Fruit fly (Drosophila melanogaster) whole organism, prepupa: ENCODE measurements around the gene CG1440.

Experiments used
- Blimp-1 ChIP-seq: fragments of 200-800 bp; sonication (Bioruptor generic); optimal IDR thresholded peaks from 3 replicates; lab custom pipeline; 2017; ENCODE audit warnings: missing biosample characterization, missing genetic modification characterization, mild to moderate bottlenecking, moderate library complexity, missing genetic modification reagents
- CG10669 ChIP-seq: fragments of 200-800 bp; sonication (Bioruptor generic); optimal IDR thresholded peaks from 3 replicates; lab custom pipeline; 2018; ENCODE audit warnings: missing biosample characterization, mild to moderate bottlenecking, missing genetic modification characterization, moderate library complexity
- CG11294 ChIP-seq: fragments of 200-800 bp; sonication (Bioruptor generic); IDR thresholded peaks from 2 replicates; pipeline ENCODE4 v1.3.6; 2022; ENCODE audit warnings: missing biosample characterization, missing genetic modification characterization
- CG11762 ChIP-seq: fragments of 200-800 bp; sonication (Bioruptor generic); optimal IDR thresholded peaks from 3 replicates; lab custom pipeline; 2016; ENCODE audit warnings: missing biosample characterization, missing genetic modification characterization; ENCODE audit not compliant: insufficient read depth
- CG11902 ChIP-seq: fragments of 200-800 bp; sonication (Bioruptor generic); optimal IDR thresholded peaks from 3 replicates; lab custom pipeline; 2016; ENCODE audit warnings: missing biosample characterization, missing genetic modification characterization
- CG15336 ChIP-seq: fragments of 200-800 bp; sonication (Bioruptor generic); IDR thresholded peaks from 2 replicates; pipeline ENCODE4 v1.3.6; 2022; ENCODE audit warnings: missing biosample characterization, missing genetic modification characterization
- CG1621 ChIP-seq: fragments of 200-800 bp; sonication (Bioruptor generic); optimal IDR thresholded peaks from 3 replicates; lab custom pipeline; 2018; ENCODE audit warnings: missing biosample characterization, mild to moderate bottlenecking, missing genetic modification characterization
- CG31627 ChIP-seq: fragments of 200-800 bp; sonication (Bioruptor generic); optimal IDR thresholded peaks from 3 replicates; lab custom pipeline; 2016; ENCODE audit warnings: missing biosample characterization, missing genetic modification characterization
- CG32006 ChIP-seq: fragments of 200-800 bp; sonication (Bioruptor generic); optimal IDR thresholded peaks from 3 replicates; lab custom pipeline; 2017; ENCODE audit warnings: missing biosample characterization, mild to moderate bottlenecking, missing genetic modification characterization
- CG34406 ChIP-seq: fragments of 200-800 bp; sonication (Bioruptor generic); optimal IDR thresholded peaks from 3 replicates; lab custom pipeline; 2016; ENCODE audit warnings: missing biosample characterization, missing genetic modification characterization
- CG3919 ChIP-seq: fragments of 200-800 bp; sonication (Bioruptor generic); optimal IDR thresholded peaks from 3 replicates; lab custom pipeline; 2016; ENCODE audit warnings: missing biosample characterization, missing genetic modification characterization
- CG6163 ChIP-seq: fragments of 200-800 bp; sonication (Bioruptor generic); IDR thresholded peaks from 3 replicates; pipeline ENCODE4 v1.3.6; 2022; ENCODE audit warnings: missing biosample characterization, missing genetic modification characterization
- CG6792 ChIP-seq: fragments of 200-800 bp; sonication (Bioruptor generic); optimal IDR thresholded peaks from 3 replicates; lab custom pipeline; 2016; ENCODE audit warnings: missing biosample characterization, missing genetic modification characterization
- CG6808 ChIP-seq: fragments of 200-800 bp; sonication (Bioruptor generic); optimal IDR thresholded peaks from 3 replicates; lab custom pipeline; 2017; ENCODE audit warnings: missing biosample characterization, missing genetic modification characterization, mild to moderate bottlenecking, moderate library complexity, missing genetic modification reagents
- CG6854 ChIP-seq: fragments of 200-800 bp; sonication (Bioruptor generic); optimal IDR thresholded peaks from 2 replicates; lab custom pipeline; 2017; ENCODE audit warnings: missing biosample characterization, mild to moderate bottlenecking, missing genetic modification characterization
- CG7368 ChIP-seq: fragments of 200-800 bp; sonication (Bioruptor generic); optimal IDR thresholded peaks from 3 replicates; lab custom pipeline; 2016; ENCODE audit warnings: missing biosample characterization, missing genetic modification characterization
- CG8119 ChIP-seq: fragments of 200-800 bp; sonication (Bioruptor generic); IDR thresholded peaks from 3 replicates; pipeline ENCODE4 v1.3.6; 2022; ENCODE audit warnings: missing biosample characterization, missing genetic modification characterization
- CG8319 ChIP-seq: fragments of 200-800 bp; sonication (Bioruptor generic); optimal IDR thresholded peaks from 3 replicates; lab custom pipeline; 2016; ENCODE audit warnings: missing biosample characterization, missing genetic modification characterization
- CG8632 ChIP-seq: fragments of 200-800 bp; sonication (Bioruptor generic); optimal IDR thresholded peaks from 3 replicates; lab custom pipeline; 2016; ENCODE audit warnings: missing biosample characterization, missing genetic modification characterization
- CG9139 ChIP-seq: fragments of 200-800 bp; sonication (Bioruptor generic); optimal IDR thresholded peaks from 3 replicates; lab custom pipeline; 2017; ENCODE audit warnings: missing biosample characterization, mild to moderate bottlenecking, missing genetic modification characterization
- Eip75B ChIP-seq: fragments of 200-800 bp; sonication (Bioruptor generic); optimal IDR thresholded peaks from 3 replicates; lab custom pipeline; 2016; ENCODE audit warnings: missing biosample characterization, missing genetic modification characterization
- Eip78C ChIP-seq: fragments of 200-800 bp; sonication (Bioruptor generic); peaks from one replicate; lab custom pipeline; 2016; ENCODE audit warnings: missing biosample characterization, missing genetic modification characterization
- Eip93F ChIP-seq: fragments of 200-800 bp; sonication (Bioruptor generic); optimal IDR thresholded peaks from 2 replicates; lab custom pipeline; 2016; ENCODE audit warnings: missing biosample characterization, mild to moderate bottlenecking, missing genetic modification characterization
- Ets96B ChIP-seq: fragments of 200-800 bp; optimal IDR thresholded peaks from 2 replicates; lab custom pipeline; 2019; ENCODE audit warnings: missing biosample characterization, mild to moderate bottlenecking, missing genetic modification characterization, moderate library complexity
- Gug ChIP-seq: fragments of 200-800 bp; sonication (Bioruptor generic); IDR thresholded peaks from 2 replicates; pipeline ENCODE4 v1.3.6; 2022; ENCODE audit warnings: missing biosample characterization, missing genetic modification characterization
- Hr38 ChIP-seq: sonication (Bioruptor generic); optimal IDR thresholded peaks from 2 replicates; lab custom pipeline; 2016; ENCODE audit warnings: missing biosample characterization, missing genetic modification characterization
- Hr39 ChIP-seq: fragments of 200-800 bp; sonication (Bioruptor generic); optimal IDR thresholded peaks from 2 replicates; lab custom pipeline; 2016; ENCODE audit warnings: missing biosample characterization, missing genetic modification characterization
- Hr4 ChIP-seq: fragments of 200-800 bp; sonication (Bioruptor generic); optimal IDR thresholded peaks from 3 replicates; lab custom pipeline; 2016; ENCODE audit warnings: missing biosample characterization, missing genetic modification characterization
- Lpt ChIP-seq: fragments of 200-800 bp; sonication (Bioruptor generic); optimal IDR thresholded peaks from 3 replicates; lab custom pipeline; 2016; ENCODE audit warnings: missing biosample characterization, missing genetic modification characterization
- Met ChIP-seq: fragments of 200-800 bp; sonication (Bioruptor generic); optimal IDR thresholded peaks from 3 replicates; lab custom pipeline; 2016; ENCODE audit warnings: missing biosample characterization, missing genetic modification characterization
- OdsH ChIP-seq: fragments of 200-800 bp; sonication (Bioruptor generic); optimal IDR thresholded peaks from 3 replicates; lab custom pipeline; 2016; ENCODE audit warnings: missing biosample characterization, missing genetic modification characterization
- Smox ChIP-seq: fragments of 200-800 bp; sonication (Bioruptor generic); optimal IDR thresholded peaks from 3 replicates; lab custom pipeline; 2016; ENCODE audit warnings: missing biosample characterization, missing genetic modification characterization
- Sox102F ChIP-seq: fragments of 200-800 bp; sonication (Bioruptor generic); optimal IDR thresholded peaks from 2 replicates; lab custom pipeline; 2016; ENCODE audit warnings: missing biosample characterization, mild to moderate bottlenecking, missing genetic modification characterization
- Sox15 ChIP-seq: fragments of 200-800 bp; sonication (Bioruptor generic); optimal IDR thresholded peaks from 3 replicates; lab custom pipeline; 2016; ENCODE audit warnings: missing biosample characterization, missing genetic modification characterization
- achi ChIP-seq: fragments of 200-800 bp; sonication (Bioruptor generic); optimal IDR thresholded peaks from 3 replicates; lab custom pipeline; 2016; ENCODE audit warnings: missing biosample characterization, missing genetic modification characterization
- acj6 ChIP-seq: fragments of 200-800 bp; sonication (Bioruptor generic); optimal IDR thresholded peaks from 3 replicates; lab custom pipeline; 2016; ENCODE audit warnings: missing biosample characterization, missing genetic modification characterization
- cyc ChIP-seq: fragments of 200-800 bp; sonication (Bioruptor generic); optimal IDR thresholded peaks from 3 replicates; lab custom pipeline; 2016; ENCODE audit warnings: missing biosample characterization, missing genetic modification characterization
- dsx ChIP-seq: fragments of 200-800 bp; optimal IDR thresholded peaks from 3 replicates; lab custom pipeline; 2019; ENCODE audit warnings: missing biosample characterization, mild to moderate bottlenecking, missing genetic modification characterization, moderate library complexity; ENCODE audit not compliant: poor library complexity, severe bottlenecking
- eg ChIP-seq: fragments of 200-800 bp; sonication (Bioruptor generic); IDR thresholded peaks from 3 replicates; pipeline ENCODE4 v1.3.6; 2022; ENCODE audit warnings: missing biosample characterization, missing genetic modification characterization
- esn ChIP-seq: fragments of 200-800 bp; sonication (Bioruptor generic); optimal IDR thresholded peaks from 2 replicates; lab custom pipeline; 2016; ENCODE audit warnings: missing biosample characterization, mild to moderate bottlenecking, missing genetic modification characterization, moderate library complexity
- fd59A ChIP-seq: fragments of 200-800 bp; sonication (Bioruptor generic); optimal IDR thresholded peaks from 2 replicates; lab custom pipeline; 2017; ENCODE audit warnings: missing biosample characterization, mild to moderate bottlenecking, missing genetic modification characterization, missing genetic modification reagents
- fd85E ChIP-seq: fragments of 200-800 bp; sonication (Bioruptor generic); optimal IDR thresholded peaks from 3 replicates; lab custom pipeline; 2016; ENCODE audit warnings: missing biosample characterization, missing genetic modification characterization
- fkh ChIP-seq: fragments of 200-800 bp; sonication (Bioruptor generic); optimal IDR thresholded peaks from 3 replicates; lab custom pipeline; 2017; ENCODE audit warnings: missing biosample characterization, mild to moderate bottlenecking, missing genetic modification characterization, moderate library complexity
- lz ChIP-seq: fragments of 200-800 bp; sonication (Bioruptor generic); optimal IDR thresholded peaks from 3 replicates; lab custom pipeline; 2016; ENCODE audit warnings: missing biosample characterization, missing genetic modification characterization
- net ChIP-seq: fragments of 200-800 bp; sonication (Bioruptor generic); optimal IDR thresholded peaks from 3 replicates; lab custom pipeline; 2016; ENCODE audit warnings: missing biosample characterization, missing genetic modification characterization
- pdm3 ChIP-seq: fragments of 200-800 bp; sonication (Bioruptor generic); optimal IDR thresholded peaks from 3 replicates; lab custom pipeline; 2016; ENCODE audit warnings: missing biosample characterization, missing genetic modification characterization
- ss ChIP-seq, 2 experiments: fragments of 200-800 bp; sonication (Bioruptor generic); optimal IDR thresholded peaks; 2 replicates in 1 of 2; 3 replicates in 1 of 2; lab custom pipeline; 2017 to 2018; ENCODE audit warnings: mild to moderate bottlenecking in 2 of 2, missing biosample characterization in 2 of 2, missing genetic modification characterization in 2 of 2, moderate library complexity in 1 of 2
- svp ChIP-seq: fragments of 200-800 bp; sonication (Bioruptor generic); peaks from one replicate; lab custom pipeline; 2016; ENCODE audit warnings: missing biosample characterization, missing genetic modification characterization
- topi ChIP-seq: fragments of 200-800 bp; sonication (Bioruptor generic); optimal IDR thresholded peaks from 3 replicates; lab custom pipeline; 2016; ENCODE audit warnings: missing biosample characterization, missing genetic modification characterization
- vri ChIP-seq: fragments of 200-800 bp; sonication (Bioruptor generic); optimal IDR thresholded peaks from 3 replicates; lab custom pipeline; 2016; ENCODE audit warnings: missing biosample characterization, mild to moderate bottlenecking, missing genetic modification characterization

Gene CG1440

dm6 chrX:8398177-8399018, 38.5 kb upstream of the CG1440 start, which contains the start of gene CG10555:
Gene CG10555 (plus strand): TSS chrX:8398940.
- TF ChIP-seq CG8632 (GFP tag; lab: Kevin White, UChicago) (peak; percentile 45), CG9139 (GFP tag; lab: Kevin White, UChicago) (no peak), CG3919 (GFP tag; lab: Kevin White, UChicago) (peak; percentile 66), CG15336 (GFP tag; lab: Robert Waterston, UW) (peak; percentile 70), fkh (GFP tag; lab: Kevin White, UChicago) (no peak), Sox15 (GFP tag; lab: Kevin White, UChicago) (peak; percentile 81), Eip78C (GFP tag; lab: Kevin White, UChicago) (peak; percentile 73), ss (GFP tag; optimal IDR thresholded peaks at IDR 0.05; lab: Kevin White, UChicago) (peak in 1 of 2 experiments; percentile 50), CG11762 (peak; percentile 27), eg (GFP tag; lab: Robert Waterston, UW) (peak; percentile 75), CG34406 (GFP tag; lab: Kevin White, UChicago) (peak; percentile 61), CG11294 (peak; percentile 73; the same call in 1 of the 2 replicates), CG6854 (GFP tag; lab: Kevin White, UChicago) (no peak), CG11902 (peak; percentile 75), CG32006 (GFP tag; lab: Kevin White, UChicago) (peak; percentile 79), net (peak; percentile 49), OdsH (peak; percentile 74), CG6163 (GFP tag; lab: Robert Waterston, UW) (peak; percentile 76), lz (peak; percentile 89), CG7368 (GFP tag; lab: Kevin White, UChicago) (peak; percentile 36), pdm3 (GFP tag; lab: Kevin White, UChicago) (peak; percentile 86), Smox (GFP tag; lab: Kevin White, UChicago) (peak; percentile 78), Met (GFP tag; lab: Kevin White, UChicago) (peak; percentile 76), fd59A (GFP tag; lab: Kevin White, UChicago) (peak; percentile 73), Lpt (GFP tag; lab: Kevin White, UChicago) (peak; percentile 27), acj6 (GFP tag; lab: Kevin White, UChicago) (peak; percentile 75), topi (GFP tag; lab: Kevin White, UChicago) (peak; percentile 86), cyc (peak; percentile 84), Sox102F (GFP tag; lab: Kevin White, UChicago) (peak; percentile 79), CG6792 (GFP tag; lab: Kevin White, UChicago) (peak; percentile 70), fd85E (GFP tag; lab: Kevin White, UChicago) (peak; percentile 46), Ets96B (tag; lab: Kevin White, UChicago) (peak; percentile 54), Eip75B (GFP tag; lab: Kevin White, UChicago) (peak; percentile 59), Hr4 (GFP tag; lab: Kevin White, UChicago) (peak; percentile 72), CG8319 (GFP tag; lab: Kevin White, UChicago) (peak; percentile 52), CG10669 (GFP tag; lab: Kevin White, UChicago) (peak; percentile 62), Blimp-1 (GFP tag; lab: Kevin White, UChicago) (peak; percentile 40), Gug (GFP tag; lab: Robert Waterston, UW) (peak; percentile 11; the same call in 1 of the 2 replicates), CG31627 (peak; percentile 90), vri (no peak), CG1621 (tag; lab: Kevin White, UChicago) (peak; percentile 35), Hr38 (no peak), esn (GFP tag; lab: Kevin White, UChicago) (peak; percentile 87), achi (GFP tag; lab: Kevin White, UChicago) (peak; percentile 64), svp (GFP tag; lab: Kevin White, UChicago) (peak; percentile 85), CG6808 (GFP tag; lab: Kevin White, UChicago) (peak; percentile 65), dsx (GFP tag; lab: Kevin White, UChicago) (peak; percentile 16), CG8119 (GFP tag; lab: Robert Waterston, UW) (peak; percentile 67), Hr39 (GFP tag; lab: Kevin White, UChicago) (peak; percentile 90), Eip93F (GFP tag; lab: Kevin White, UChicago) (no peak)
